Worm (Caenorhabditis elegans) whole organism, late embryonic: ENCODE results near the gene his-2.

ENCODE experiments used
- ahr-1 ChIP-seq: sonication (generic microtip); optimal IDR thresholded peaks from 2 replicates; lab custom pipeline; 2016; ENCODE audit warnings: missing genetic modification characterization, missing compliant biosample characterization
- ceh-18 ChIP-seq: sonication (generic microtip); optimal IDR thresholded peaks from 2 replicates; lab custom pipeline; 2016; ENCODE audit warnings: missing genetic modification characterization, missing compliant biosample characterization
- ceh-31 ChIP-seq: sonication (generic microtip); optimal IDR thresholded peaks from 2 replicates; lab custom pipeline; 2016; ENCODE audit warnings: missing genetic modification characterization, missing compliant biosample characterization
- elt-4 ChIP-seq: sonication (generic microtip); optimal IDR thresholded peaks from 2 replicates; lab custom pipeline; 2016; ENCODE audit warnings: missing genetic modification characterization, missing compliant biosample characterization
- hlh-30 ChIP-seq: sonication (generic microtip); optimal IDR thresholded peaks from 2 replicates; lab custom pipeline; 2017; ENCODE audit warnings: antibody characterized with exemption, missing genetic modification characterization, missing compliant biosample characterization; ENCODE audit not compliant: insufficient read depth
- lim-6 ChIP-seq: sonication (generic microtip); optimal IDR thresholded peaks from 2 replicates; lab custom pipeline; 2016; ENCODE audit warnings: missing genetic modification characterization, missing compliant biosample characterization
- madf-2 ChIP-seq: sonication (generic microtip); optimal IDR thresholded peaks from 2 replicates; lab custom pipeline; 2017; ENCODE audit warnings: missing genetic modification characterization, missing compliant biosample characterization
- nhr-232 ChIP-seq: sonication (generic microtip); optimal IDR thresholded peaks from 2 replicates; lab custom pipeline; 2016; ENCODE audit warnings: missing genetic modification characterization, missing compliant biosample characterization
- pat-9 ChIP-seq: fragments of 200-800 bp; sonication (Bioruptor generic); optimal IDR thresholded peaks from 2 replicates; lab custom pipeline; 2018; ENCODE audit warnings: mild to moderate bottlenecking, missing genetic modification characterization, moderate library complexity, missing compliant biosample characterization
- pqm-1 ChIP-seq: sonication (generic microtip); optimal IDR thresholded peaks from 2 replicates; lab custom pipeline; 2016; ENCODE audit warnings: missing genetic modification characterization, missing compliant biosample characterization
- syd-9 ChIP-seq: sonication (generic microtip); optimal IDR thresholded peaks from 2 replicates; lab custom pipeline; 2016; ENCODE audit warnings: mild to moderate bottlenecking, missing genetic modification characterization, moderate library complexity, missing compliant biosample characterization
- tbx-2 ChIP-seq: sonication (generic microtip); optimal IDR thresholded peaks from 2 replicates; lab custom pipeline; 2016; ENCODE audit warnings: missing genetic modification characterization, missing compliant biosample characterization
- ttx-3 ChIP-seq: sonication (generic microtip); optimal IDR thresholded peaks from 2 replicates; lab custom pipeline; 2016; ENCODE audit warnings: missing genetic modification reagents, missing genetic modification characterization, missing compliant biosample characterization
- unc-3 ChIP-seq, 2 experiments: fragments of 200-800 bp in 1 of 2; sonication (Bioruptor generic) in 1 of 2; sonication (generic microtip) in 1 of 2; conservative IDR thresholded peaks in 1 of 2; optimal IDR thresholded peaks in 1 of 2; 2 replicates each; pipeline versions ENCODE4 v1.3.6 to Lab custom; 2016 to 2022; ENCODE audit warnings: missing compliant biosample characterization in 2 of 2, missing genetic modification characterization in 2 of 2, missing genetic modification reagents in 1 of 2
- unc-55 ChIP-seq: sonication (generic microtip); optimal IDR thresholded peaks from 2 replicates; lab custom pipeline; 2017; ENCODE audit warnings: missing biosample characterization, missing genetic modification reagents, missing genetic modification characterization

Gene his-2

DNA sequence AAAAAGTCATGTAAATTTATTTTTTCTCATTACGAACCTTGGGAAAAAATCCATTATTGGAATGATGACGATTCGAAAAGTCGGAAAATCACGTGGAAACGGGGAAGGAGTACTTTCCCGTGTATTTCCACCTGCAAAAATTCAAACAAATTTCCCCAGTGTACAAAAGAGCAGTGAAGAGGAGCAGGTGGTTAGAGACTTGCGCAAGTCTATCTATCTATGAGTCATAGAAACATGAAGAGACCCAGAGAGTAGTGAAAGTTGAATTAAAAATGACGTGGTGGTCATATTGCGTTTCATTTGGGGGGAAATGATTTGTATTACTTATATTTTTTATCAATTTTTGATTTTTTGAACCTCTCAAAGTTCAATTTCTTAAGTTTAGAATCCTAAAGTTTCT lies 41.6 kb downstream of the his-2 start, which contains the start of gene nhr-50:
TSS of gene nhr-50 (minus strand) at position 199 of the 400 bp plus-strand sequence.
- TF ChIP-seq hlh-30 (tag; lab: Kevin White, UChicago) (peak; percentile 15), ceh-31 (no peak)
- TF ChIP-seq, all 69 proteins: peak for 1

DNA sequence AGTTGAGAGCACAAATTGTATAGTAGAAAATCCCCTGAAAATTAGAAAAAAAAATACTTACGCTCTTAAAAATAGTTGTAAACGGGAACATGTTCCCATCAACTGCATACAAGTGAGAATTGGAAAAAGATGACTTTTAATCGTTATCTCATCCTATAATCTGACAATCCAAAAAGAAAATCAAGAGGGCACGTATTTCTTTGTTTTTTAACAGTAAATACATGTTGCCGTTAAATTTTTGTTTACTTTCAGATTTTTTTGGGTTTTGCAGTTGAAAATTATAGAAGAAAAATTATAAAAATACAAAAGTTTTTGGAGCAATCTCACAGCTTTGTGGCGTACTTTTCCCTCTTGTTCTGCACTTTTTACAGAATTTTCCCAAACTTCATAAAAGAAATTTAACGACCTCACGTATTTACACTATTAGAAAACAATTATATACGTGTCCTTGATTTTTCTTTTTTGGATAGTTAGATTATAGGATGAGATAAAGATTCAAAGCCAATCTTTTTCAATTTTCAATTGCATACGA lies 45.4 kb downstream of the his-2 start, which contains the start of the genes C06C6.9 and C06C6.8:
TSS of gene C06C6.9 (minus strand) at position 101 of the 532 bp plus-strand sequence.
TSS of gene C06C6.8 (plus strand) at position 482 of the 532 bp plus-strand sequence.
- no peak for TF ChIP-seq elt-4 (tag; lab: Kevin White, UChicago)
- no peak for TF ChIP-seq hlh-30 (tag; lab: Kevin White, UChicago)
- TF ChIP-seq pqm-1 = no peak
- no peak for TF ChIP-seq syd-9
- no peak for TF ChIP-seq ceh-18 (tag; lab: Kevin White, UChicago)
- no peak for TF ChIP-seq pat-9 (tag; lab: Kevin White, UChicago)
- TF ChIP-seq madf-2 (tag; lab: Kevin White, UChicago) = no peak
- TF ChIP-seq lim-6 (tag; lab: Kevin White, UChicago) = no peak
- TF ChIP-seq nhr-232 (tag; lab: Kevin White, UChicago) = no peak
- TF ChIP-seq tbx-2 (tag; lab: Kevin White, UChicago) = no peak
- TF ChIP-seq ttx-3 (tag; lab: Kevin White, UChicago) = no peak
- no peak for TF ChIP-seq unc-3 (GFP tag; conservative IDR thresholded peaks at IDR 0.05; lab: Robert Waterston, UW)
- no peak for TF ChIP-seq unc-3 (tag; optimal IDR thresholded peaks at IDR 0.05; lab: Kevin White, UChicago)
- TF ChIP-seq unc-55 = no peak
- TF ChIP-seq ahr-1 (tag; lab: Kevin White, UChicago) = no peak
